Fruit fly (Drosophila melanogaster) whole organism, embryonic: Measurements from ENCODE around the gene CG15347.

Source experiments
- Bgb ChIP-seq: fragments of 200-800 bp; sonication (Bioruptor generic); IDR thresholded peaks from 2 replicates; pipeline ENCODE4 v1.3.6; 2022; ENCODE audit warnings: missing biosample characterization, missing genetic modification characterization; ENCODE audit not compliant: partially characterized antibody
- CG12155 ChIP-seq: fragments of 200-800 bp; sonication (Bioruptor generic); optimal IDR thresholded peaks from 3 replicates; lab custom pipeline; 2016; ENCODE audit warnings: missing biosample characterization, missing genetic modification characterization
- CG15011 ChIP-seq: fragments of 200-800 bp; sonication (Bioruptor generic); optimal IDR thresholded peaks from 3 replicates; lab custom pipeline; 2018; ENCODE audit warnings: missing biosample characterization, mild to moderate bottlenecking, missing genetic modification characterization
- CG15269 ChIP-seq: fragments of 200-800 bp; sonication (Bioruptor generic); optimal IDR thresholded peaks from 2 replicates; lab custom pipeline; 2018; ENCODE audit warnings: missing biosample characterization, mild to moderate bottlenecking, missing genetic modification characterization, moderate library complexity
- CG1603 ChIP-seq: fragments of 200-800 bp; sonication (Bioruptor generic); optimal IDR thresholded peaks from 2 replicates; lab custom pipeline; 2019; ENCODE audit warnings: missing biosample characterization, mild to moderate bottlenecking, missing genetic modification characterization, moderate library complexity
- CG17385 ChIP-seq: fragments of 200-800 bp; sonication (Bioruptor generic); optimal IDR thresholded peaks from 3 replicates; lab custom pipeline; 2018; ENCODE audit warnings: missing biosample characterization, mild to moderate bottlenecking, missing genetic modification characterization
- CG1792 ChIP-seq: fragments of 200-800 bp; sonication (Bioruptor generic); optimal IDR thresholded peaks from 2 replicates; lab custom pipeline; 2016; ENCODE audit warnings: missing biosample characterization, missing genetic modification characterization
- CG2875 ChIP-seq: fragments of 200-800 bp; sonication (Bioruptor generic); optimal IDR thresholded peaks from 2 replicates; lab custom pipeline; 2017; ENCODE audit warnings: missing biosample characterization, mild to moderate bottlenecking, missing genetic modification characterization, missing genetic modification reagents
- CG30403 ChIP-seq: fragments of 200-800 bp; sonication (Bioruptor generic); optimal IDR thresholded peaks from 3 replicates; lab custom pipeline; 2016; ENCODE audit warnings: missing biosample characterization, missing genetic modification characterization
- CG31365 ChIP-seq: fragments of 200-800 bp; sonication (Bioruptor generic); optimal IDR thresholded peaks from 2 replicates; lab custom pipeline; 2018; ENCODE audit warnings: missing biosample characterization, mild to moderate bottlenecking, missing genetic modification characterization
- CG31388 ChIP-seq: fragments of 200-800 bp; sonication (Bioruptor generic); optimal IDR thresholded peaks from 2 replicates; lab custom pipeline; 2016; ENCODE audit warnings: missing biosample characterization, missing genetic modification characterization
- CG34376 ChIP-seq: fragments of 200-800 bp; sonication (Bioruptor generic); optimal IDR thresholded peaks from 2 replicates; lab custom pipeline; 2018; ENCODE audit warnings: missing biosample characterization, mild to moderate bottlenecking, missing genetic modification characterization
- CG5180 ChIP-seq: fragments of 200-800 bp; sonication (Bioruptor generic); optimal IDR thresholded peaks from 3 replicates; lab custom pipeline; 2017; ENCODE audit warnings: missing biosample characterization, missing genetic modification characterization, mild to moderate bottlenecking, moderate library complexity, missing genetic modification reagents
- CG6654 ChIP-seq: fragments of 200-800 bp; sonication (Bioruptor generic); optimal IDR thresholded peaks from 2 replicates; lab custom pipeline; 2017; ENCODE audit warnings: missing biosample characterization, mild to moderate bottlenecking, missing genetic modification characterization
- CG7357 ChIP-seq: fragments of 200-800 bp; sonication (Bioruptor generic); IDR thresholded peaks from 3 replicates; pipeline ENCODE4 v1.3.6; 2022; ENCODE audit warnings: missing biosample characterization, missing genetic modification characterization
- CG8359 ChIP-seq: fragments of 200-800 bp; sonication (Bioruptor generic); optimal IDR thresholded peaks from 2 replicates; lab custom pipeline; 2017; ENCODE audit warnings: missing biosample characterization, mild to moderate bottlenecking, missing genetic modification characterization, borderline replicate concordance
- CG8924 ChIP-seq: fragments of 200-800 bp; optimal IDR thresholded peaks from 3 replicates; lab custom pipeline; 2019; ENCODE audit warnings: missing biosample characterization, mild to moderate bottlenecking, missing genetic modification characterization, moderate library complexity
- CG9727 ChIP-seq: fragments of 200-800 bp; sonication (Bioruptor generic); optimal IDR thresholded peaks from 3 replicates; lab custom pipeline; 2017; ENCODE audit warnings: missing biosample characterization, mild to moderate bottlenecking, missing genetic modification characterization
- Dfd ChIP-seq, 2 experiments: fragments of >200 bp; optimal IDR thresholded peaks; 2 replicates each; lab custom pipeline; 2017; ENCODE audit warnings: missing biosample characterization in 2 of 2, missing genetic modification characterization in 2 of 2
- Dll ChIP-seq: fragments of 200-800 bp; sonication (Bioruptor generic); IDR thresholded peaks from 4 replicates; pipeline ENCODE4 v1.3.6; 2022; ENCODE audit warnings: missing biosample characterization, missing genetic modification characterization; ENCODE audit not compliant: partially characterized antibody
- E2f2 ChIP-seq: fragments of 200-800 bp; sonication (Bioruptor generic); IDR thresholded peaks from 2 replicates; pipeline ENCODE4 v1.3.6; 2022; ENCODE audit warnings: missing biosample characterization, missing genetic modification characterization
- Eip74EF ChIP-seq, 2 experiments: fragments of 200-800 bp in 1 of 2; fragments of >200 bp in 1 of 2; sonication (Bioruptor generic) in 1 of 2; optimal IDR thresholded peaks; 2 replicates each; lab custom pipeline; 2017 to 2019; ENCODE audit warnings: missing biosample characterization in 2 of 2, missing genetic modification characterization in 2 of 2, mild to moderate bottlenecking in 1 of 2, moderate library complexity in 1 of 2
- Fer2 ChIP-seq: fragments of 200-800 bp; sonication (Bioruptor generic); optimal IDR thresholded peaks from 2 replicates; lab custom pipeline; 2018; ENCODE audit warnings: missing biosample characterization, mild to moderate bottlenecking, missing genetic modification characterization, moderate library complexity
- Lim3 ChIP-seq: fragments of 200-800 bp; sonication (Bioruptor generic); IDR thresholded peaks from 2 replicates; pipeline ENCODE4 v1.3.6; 2022; ENCODE audit warnings: missing biosample characterization, missing genetic modification characterization
- MBD-R2 ChIP-seq: fragments of 200-800 bp; sonication (Bioruptor generic); IDR thresholded peaks from 2 replicates; pipeline ENCODE4 v1.3.6; 2022; ENCODE audit warnings: missing biosample characterization, missing genetic modification characterization
- Myb ChIP-seq: fragments of 200-800 bp; sonication (Bioruptor generic); optimal IDR thresholded peaks from 2 replicates; lab custom pipeline; 2016; ENCODE audit warnings: missing biosample characterization, missing genetic modification characterization
- Opbp ChIP-seq: fragments of 200-800 bp; sonication (Bioruptor generic); IDR thresholded peaks from 3 replicates; pipeline ENCODE4 v1.3.6; 2022; ENCODE audit warnings: missing biosample characterization, missing genetic modification characterization; ENCODE audit not compliant: partially characterized antibody
- Stat92E ChIP-seq, 3 experiments: fragments of >200 bp in 2 of 3; fragments of 200-800 bp in 1 of 3; sonication (Bioruptor generic) in 1 of 3; optimal IDR thresholded peaks; 2 replicates each; lab custom pipeline; 2017 to 2019; ENCODE audit warnings: missing biosample characterization in 3 of 3, missing genetic modification characterization in 3 of 3, mild to moderate bottlenecking in 1 of 3, moderate library complexity in 1 of 3
- Tbp ChIP-seq: fragments of >200 bp; optimal IDR thresholded peaks from 2 replicates; lab custom pipeline; 2018; ENCODE audit warnings: missing biosample characterization, missing genetic modification characterization
- Xrp1 ChIP-seq: fragments of 200-800 bp; sonication (Bioruptor generic); IDR thresholded peaks from 2 replicates; pipeline ENCODE4 v1.3.6; 2022; ENCODE audit warnings: missing biosample characterization, missing genetic modification characterization
- ci ChIP-seq: fragments of 200-800 bp; sonication (Bioruptor generic); IDR thresholded peaks from 3 replicates; pipeline ENCODE4 v1.3.6; 2022; ENCODE audit warnings: missing biosample characterization, missing genetic modification characterization
- crol ChIP-seq: fragments of 200-800 bp; sonication (Bioruptor generic); IDR thresholded peaks from 2 replicates; pipeline ENCODE4 v1.3.6; 2022; ENCODE audit warnings: missing biosample characterization, missing genetic modification characterization
- disco-r ChIP-seq: fragments of 200-800 bp; sonication (Bioruptor generic); optimal IDR thresholded peaks from 2 replicates; lab custom pipeline; 2016; ENCODE audit warnings: missing biosample characterization, missing genetic modification characterization
- emc ChIP-seq: fragments of 200-800 bp; sonication (Bioruptor generic); optimal IDR thresholded peaks from 2 replicates; lab custom pipeline; 2016; ENCODE audit warnings: missing biosample characterization, missing genetic modification characterization
- eyg ChIP-seq: fragments of 200-800 bp; sonication (Bioruptor generic); optimal IDR thresholded peaks from 3 replicates; lab custom pipeline; 2016; ENCODE audit warnings: missing biosample characterization, missing genetic modification characterization
- fru ChIP-seq: fragments of >200 bp; optimal IDR thresholded peaks from 2 replicates; lab custom pipeline; 2017
- jumu ChIP-seq: fragments of 200-800 bp; sonication (Bioruptor generic); optimal IDR thresholded peaks from 3 replicates; lab custom pipeline; 2016; ENCODE audit warnings: missing biosample characterization, missing genetic modification characterization
- nom ChIP-seq: fragments of 200-800 bp; sonication (Bioruptor generic); optimal IDR thresholded peaks from 2 replicates; lab custom pipeline; 2017; ENCODE audit warnings: missing biosample characterization, missing genetic modification characterization, mild to moderate bottlenecking, moderate library complexity, missing genetic modification reagents
- pros ChIP-seq: fragments of 200-800 bp; sonication (Bioruptor generic); optimal IDR thresholded peaks from 3 replicates; lab custom pipeline; 2019; ENCODE audit warnings: missing biosample characterization, mild to moderate bottlenecking, missing genetic modification characterization, moderate library complexity
- sna ChIP-seq: fragments of 200-800 bp; sonication (Bioruptor generic); IDR thresholded peaks from 2 replicates; pipeline ENCODE4 v1.3.6; 2022; ENCODE audit warnings: missing biosample characterization, missing genetic modification characterization; ENCODE audit not compliant: partially characterized antibody
- sqz ChIP-seq: fragments of 200-800 bp; sonication (Bioruptor generic); optimal IDR thresholded peaks from 3 replicates; lab custom pipeline; 2018; ENCODE audit warnings: missing biosample characterization, mild to moderate bottlenecking, missing genetic modification characterization
- ssp ChIP-seq: fragments of 200-800 bp; sonication (Bioruptor generic); IDR thresholded peaks from 2 replicates; pipeline ENCODE4 v1.3.6; 2022; ENCODE audit warnings: missing biosample characterization, missing genetic modification characterization
- tgo ChIP-seq: fragments of 200-800 bp; sonication (Bioruptor generic); IDR thresholded peaks from 3 replicates; pipeline ENCODE4 v1.3.6; 2022; ENCODE audit warnings: missing biosample characterization, missing genetic modification characterization
- tll ChIP-seq, 2 experiments: fragments of 200-800 bp in 1 of 2; fragments of >200 bp in 1 of 2; sonication (Bioruptor generic) in 1 of 2; optimal IDR thresholded peaks; 2 replicates each; lab custom pipeline; 2017 to 2019; ENCODE audit warnings: missing biosample characterization in 2 of 2, missing genetic modification characterization in 2 of 2, mild to moderate bottlenecking in 1 of 2, moderate library complexity in 1 of 2
- tna ChIP-seq: fragments of 200-800 bp; sonication (Bioruptor generic); IDR thresholded peaks from 2 replicates; pipeline ENCODE4 v1.3.6; 2022; ENCODE audit warnings: missing biosample characterization, missing genetic modification characterization; ENCODE audit not compliant: partially characterized antibody
- twi ChIP-seq: fragments of 200-800 bp; optimal IDR thresholded peaks from 2 replicates; lab custom pipeline; 2019; ENCODE audit warnings: missing biosample characterization, mild to moderate bottlenecking, missing genetic modification characterization, moderate library complexity
- unc-4 ChIP-seq: fragments of 200-800 bp; sonication (Bioruptor generic); IDR thresholded peaks from 2 replicates; pipeline ENCODE4 v1.3.6; 2022; ENCODE audit warnings: missing biosample characterization, missing genetic modification characterization; ENCODE audit not compliant: partially characterized antibody
- zen ChIP-seq: fragments of 200-800 bp; sonication (Bioruptor generic); optimal IDR thresholded peaks from 3 replicates; lab custom pipeline; 2018; ENCODE audit warnings: missing biosample characterization, mild to moderate bottlenecking, missing genetic modification characterization, moderate library complexity

Gene CG15347

DNA sequence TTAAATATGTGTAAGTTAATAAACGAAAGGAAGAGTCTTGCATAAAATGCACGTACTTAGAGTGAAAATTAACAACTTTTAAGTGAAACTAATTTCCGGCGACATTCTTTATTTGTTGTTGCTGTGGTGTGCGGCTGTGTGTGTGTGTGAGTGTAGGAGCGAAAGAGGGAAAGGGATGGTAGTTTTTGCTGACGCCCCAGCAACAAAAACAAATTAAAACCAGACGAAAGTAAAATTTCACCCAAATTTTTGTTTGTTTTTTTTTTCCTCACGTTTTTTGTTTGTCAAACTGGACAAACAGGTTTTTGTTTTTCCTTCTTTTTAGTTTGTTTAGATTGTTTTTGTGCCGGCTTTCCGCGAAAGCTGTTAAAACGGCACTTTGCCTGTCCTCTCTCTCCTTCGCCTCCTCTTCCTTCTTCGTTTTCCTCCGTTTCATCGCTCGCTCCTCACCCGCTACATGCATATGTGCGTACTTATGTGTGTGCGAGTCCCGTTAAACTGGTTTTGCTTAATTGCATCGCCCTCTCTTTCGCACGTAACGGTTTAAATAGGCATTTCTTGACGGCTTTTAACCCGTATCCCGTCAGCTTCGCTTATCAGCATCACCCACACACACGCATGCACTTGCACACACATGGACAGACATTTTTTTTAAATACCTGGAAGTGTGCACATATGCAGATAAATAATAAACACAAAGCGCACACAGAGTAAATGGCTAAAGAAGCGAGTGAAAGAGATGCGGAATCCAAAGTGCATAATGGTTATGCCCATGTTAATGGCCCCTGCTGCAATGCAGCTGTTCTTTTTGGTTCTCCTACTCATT is 23.2 kb downstream of the CG15347 start, which contains the start of gene Miga (continued):
- TF ChIP-seq jumu (GFP tag; lab: Kevin White, UChicago) (no peak), Xrp1 (GFP tag; lab: Robert Waterston, UW) (no peak), CG34376 (GFP tag; lab: Kevin White, UChicago) (no peak), CG7357 (GFP tag; lab: Robert Waterston, UW) (no peak), Tbp (GFP tag; lab: Kevin White, UChicago) (no peak), tna (GFP tag; lab: Robert Waterston, UW) (no peak), twi (tag; lab: Kevin White, UChicago) (peak; percentile 83), CG12155 (GFP tag; lab: Kevin White, UChicago) (no peak), fru (lab: Kevin White, UChicago) (no peak), CG8359 (GFP tag; lab: Kevin White, UChicago) (no peak), emc (no peak), Stat92E (GFP tag; optimal IDR thresholded peaks at IDR 0.05; lab: Kevin White, UChicago) (peak in 1 of 3 experiments; percentile 53), CG5180 (GFP tag; lab: Kevin White, UChicago) (no peak), CG17385 (GFP tag; lab: Kevin White, UChicago) (no peak), CG2875 (no peak), E2f2 (GFP tag; lab: Robert Waterston, UW) (no peak), CG15269 (tag; lab: Kevin White, UChicago) (peak; percentile 22), Bgb (GFP tag; lab: Robert Waterston, UW) (no peak), tgo (GFP tag; lab: Robert Waterston, UW) (no peak), CG30403 (GFP tag; lab: Kevin White, UChicago) (no peak), sqz (GFP tag; lab: Kevin White, UChicago) (peak; percentile 19), sna (GFP tag; lab: Robert Waterston, UW) (0 out of 2 replicates have a peak, but pooled peaks have one; percentile 27), CG9727 (GFP tag; lab: Kevin White, UChicago) (no peak), eyg (GFP tag; lab: Kevin White, UChicago) (no peak), Fer2 (tag; lab: Kevin White, UChicago) (no peak), nom (GFP tag; lab: Kevin White, UChicago) (peak; percentile 62), CG1792 (no peak), Dfd (GFP tag; optimal IDR thresholded peaks at IDR 0.05; lab: Kevin White, UChicago) (no peak), disco-r (GFP tag; lab: Kevin White, UChicago) (no peak), Opbp (GFP tag; lab: Robert Waterston, UW) (peak; percentile 32; the same call in 1 of the 3 replicates), CG31365 (tag; lab: Kevin White, UChicago) (no peak), pros (GFP tag; lab: Kevin White, UChicago) (peak; percentile 72), zen (tag; lab: Kevin White, UChicago) (peak; percentile 84), Dll (GFP tag; lab: Robert Waterston, UW) (no peak), CG6654 (GFP tag; lab: Kevin White, UChicago) (no peak), Eip74EF (GFP tag; optimal IDR thresholded peaks at IDR 0.05; lab: Kevin White, UChicago) (peak in 1 of 2 experiments; percentile 12), ci (GFP tag; lab: Robert Waterston, UW) (no peak), ssp (GFP tag; lab: Robert Waterston, UW) (no peak), CG15011 (GFP tag; lab: Kevin White, UChicago) (no peak), Lim3 (GFP tag; lab: Robert Waterston, UW) (no peak), MBD-R2 (GFP tag; lab: Robert Waterston, UW) (no peak), CG1603 (no peak), Myb (GFP tag; lab: Kevin White, UChicago) (peak; percentile 2), crol (GFP tag; lab: Robert Waterston, UW) (peak; percentile 68), unc-4 (GFP tag; lab: Robert Waterston, UW) (no peak), CG31388 (GFP tag; lab: Kevin White, UChicago) (no peak), CG8924 (tag; lab: Kevin White, UChicago) (peak; percentile 23), tll (GFP tag; optimal IDR thresholded peaks at IDR 0.05; lab: Kevin White, UChicago) (peak in 1 of 2 experiments; percentile 55)
